Worm (Caenorhabditis elegans) whole organism, L3 larva: ENCODE measurements around the gene cest-8.

Experiments used
- R02D3.7 ChIP-seq: fragments of 150-350 bp; optimal IDR thresholded peaks from 2 replicates; lab custom pipeline; 2014; ENCODE audit warnings: missing biosample characterization, missing genetic modification characterization
- ZK546.5 ChIP-seq: sonication (generic microtip); optimal IDR thresholded peaks from 2 replicates; lab custom pipeline; 2017; ENCODE audit warnings: missing biosample characterization, missing genetic modification characterization
- aly-2 ChIP-seq: fragments of 150-350 bp; optimal IDR thresholded peaks from 2 replicates; lab custom pipeline; 2014; ENCODE audit warnings: missing biosample characterization, missing genetic modification characterization
- ama-1 ChIP-seq: fragments of 150-350 bp; optimal IDR thresholded peaks from 2 replicates; lab custom pipeline; 2018
- ceh-16 ChIP-seq: sonication (generic microtip); optimal IDR thresholded peaks from 2 replicates; lab custom pipeline; 2017; ENCODE audit warnings: missing biosample characterization, missing genetic modification characterization
- ceh-28 ChIP-seq: fragments of 150-350 bp; optimal IDR thresholded peaks from 2 replicates; lab custom pipeline; 2014; ENCODE audit warnings: missing biosample characterization, missing genetic modification reagents, missing genetic modification characterization
- ceh-82 ChIP-seq: fragments of 150-350 bp; optimal IDR thresholded peaks from 2 replicates; lab custom pipeline; 2014; ENCODE audit warnings: missing biosample characterization, missing genetic modification characterization
- ceh-9 ChIP-seq: sonication (generic microtip); optimal IDR thresholded peaks from 2 replicates; lab custom pipeline; 2018; ENCODE audit warnings: missing biosample characterization, missing genetic modification characterization
- daf-12 ChIP-seq: fragments of 150-350 bp; optimal IDR thresholded peaks from 2 replicates; lab custom pipeline; 2014; ENCODE audit warnings: missing biosample characterization, missing genetic modification reagents, missing genetic modification characterization
- egl-27 ChIP-seq: sonication (generic microtip); optimal IDR thresholded peaks from 4 replicates; lab custom pipeline; 2017; ENCODE audit warnings: missing biosample characterization, missing genetic modification reagents, missing genetic modification characterization
- egl-5 ChIP-seq: fragments of 150-350 bp; optimal IDR thresholded peaks from 2 replicates; lab custom pipeline; 2017; ENCODE audit warnings: missing biosample characterization, missing genetic modification reagents, missing genetic modification characterization, inconsistent platforms
- elt-1 ChIP-seq: fragments of 150-350 bp; optimal IDR thresholded peaks from 2 replicates; lab custom pipeline; 2014; ENCODE audit warnings: missing biosample characterization, missing genetic modification characterization
- elt-2 ChIP-seq: sonication (generic microtip); optimal IDR thresholded peaks from 2 replicates; lab custom pipeline; 2016; ENCODE audit warnings: missing genetic modification reagents, mild to moderate bottlenecking, missing genetic modification characterization, missing compliant biosample characterization
- elt-3 ChIP-seq, 3 experiments: fragments of 150-350 bp in 1 of 3; sonication (generic microtip) in 2 of 3; optimal IDR thresholded peaks; 2 replicates in 2 of 3; 4 replicates in 1 of 3; lab custom pipeline; 2014 to 2017; ENCODE audit warnings: missing biosample characterization in 3 of 3, missing genetic modification characterization in 3 of 3
- eor-1 ChIP-seq, 2 experiments: fragments of 150-350 bp; optimal IDR thresholded peaks; 2 replicates each; lab custom pipeline; 2014 to 2018; ENCODE audit warnings: missing biosample characterization in 2 of 2, missing genetic modification characterization in 2 of 2
- fkh-10 ChIP-seq: sonication (generic microtip); optimal IDR thresholded peaks from 2 replicates; lab custom pipeline; 2017; ENCODE audit warnings: missing biosample characterization, missing genetic modification reagents, missing genetic modification characterization
- fkh-2 ChIP-seq: fragments of 150-350 bp; optimal IDR thresholded peaks from 2 replicates; lab custom pipeline; 2014; ENCODE audit warnings: missing biosample characterization, missing genetic modification reagents, missing genetic modification characterization
- fos-1 ChIP-seq: fragments of 150-350 bp; optimal IDR thresholded peaks from 2 replicates; lab custom pipeline; 2014; ENCODE audit warnings: missing biosample characterization, missing genetic modification characterization
- hmg-11 ChIP-seq: sonication (generic microtip); optimal IDR thresholded peaks from 2 replicates; lab custom pipeline; 2016; ENCODE audit warnings: missing genetic modification characterization, missing compliant biosample characterization
- jun-1 ChIP-seq: fragments of 150-350 bp; optimal IDR thresholded peaks from 2 replicates; lab custom pipeline; 2014; ENCODE audit warnings: missing biosample characterization, missing genetic modification reagents, missing genetic modification characterization
- lin-15B ChIP-seq: fragments of 150-350 bp; optimal IDR thresholded peaks from 2 replicates; lab custom pipeline; 2014; ENCODE audit warnings: missing biosample characterization, missing genetic modification characterization
- lin-39 ChIP-seq: fragments of 150-350 bp; optimal IDR thresholded peaks from 2 replicates; lab custom pipeline; 2018; ENCODE audit warnings: missing biosample characterization, missing genetic modification reagents, missing genetic modification characterization
- lsy-12 ChIP-seq: sonication (generic microtip); optimal IDR thresholded peaks from 2 replicates; lab custom pipeline; 2016; ENCODE audit warnings: mild to moderate bottlenecking, missing genetic modification characterization, missing compliant biosample characterization
- mdl-1 ChIP-seq: fragments of 150-350 bp; optimal IDR thresholded peaks from 2 replicates; lab custom pipeline; 2014; ENCODE audit warnings: missing biosample characterization, missing genetic modification characterization
- mml-1 ChIP-seq: fragments of 150-350 bp; sonication (generic microtip); optimal IDR thresholded peaks from 3 replicates; lab custom pipeline; 2014; ENCODE audit warnings: missing biosample characterization, missing genetic modification characterization
- nfya-1 ChIP-seq: sonication (generic microtip); optimal IDR thresholded peaks from 2 replicates; lab custom pipeline; 2017; ENCODE audit warnings: missing genetic modification characterization, mild to moderate bottlenecking, missing compliant biosample characterization, antibody characterized with exemption, moderate library complexity; ENCODE audit not compliant: insufficient read depth
- nhr-11 ChIP-seq: fragments of 150-350 bp; optimal IDR thresholded peaks from 2 replicates; lab custom pipeline; 2014; ENCODE audit warnings: missing biosample characterization, missing genetic modification characterization
- nhr-12 ChIP-seq: fragments of 150-350 bp; optimal IDR thresholded peaks from 2 replicates; lab custom pipeline; 2014; ENCODE audit warnings: missing biosample characterization, missing genetic modification characterization
- nhr-23 ChIP-seq: fragments of 150-350 bp; optimal IDR thresholded peaks from 2 replicates; lab custom pipeline; 2014; ENCODE audit warnings: missing biosample characterization, missing genetic modification reagents, missing genetic modification characterization
- nhr-237 ChIP-seq: fragments of 150-350 bp; optimal IDR thresholded peaks from 2 replicates; lab custom pipeline; 2014; ENCODE audit warnings: missing biosample characterization, missing genetic modification characterization
- nhr-25 ChIP-seq: sonication (generic microtip); optimal IDR thresholded peaks from 2 replicates; lab custom pipeline; 2017; ENCODE audit warnings: missing biosample characterization, missing genetic modification characterization
- nhr-28 ChIP-seq: fragments of 150-350 bp; optimal IDR thresholded peaks from 2 replicates; lab custom pipeline; 2014; ENCODE audit warnings: missing biosample characterization, missing genetic modification characterization
- nhr-43 ChIP-seq: sonication (generic microtip); optimal IDR thresholded peaks from 2 replicates; lab custom pipeline; 2016; ENCODE audit warnings: mild to moderate bottlenecking, missing genetic modification characterization, missing compliant biosample characterization; ENCODE audit not compliant: poor library complexity, severe bottlenecking
- nhr-67 ChIP-seq: fragments of 150-350 bp; optimal IDR thresholded peaks from 2 replicates; lab custom pipeline; 2014; ENCODE audit warnings: missing biosample characterization, missing genetic modification characterization
- nhr-76 ChIP-seq: fragments of 150-350 bp; sonication (generic microtip); optimal IDR thresholded peaks from 5 replicates; lab custom pipeline; 2014; ENCODE audit warnings: missing biosample characterization, missing genetic modification characterization
- nhr-77 ChIP-seq: fragments of 150-350 bp; optimal IDR thresholded peaks from 2 replicates; lab custom pipeline; 2014; ENCODE audit warnings: missing biosample characterization, missing genetic modification characterization
- pha-4 ChIP-seq: fragments of 150-350 bp; optimal IDR thresholded peaks from 2 replicates; lab custom pipeline; 2014; ENCODE audit warnings: missing biosample characterization, missing genetic modification reagents, missing genetic modification characterization
- pqm-1 ChIP-seq: fragments of 150-350 bp; optimal IDR thresholded peaks from 2 replicates; lab custom pipeline; 2017; ENCODE audit warnings: missing biosample characterization, missing genetic modification characterization, inconsistent platforms
- sea-2 ChIP-seq: fragments of 150-350 bp; sonication (generic microtip); optimal IDR thresholded peaks from 4 replicates; lab custom pipeline; 2014; ENCODE audit warnings: missing biosample characterization, missing genetic modification reagents, missing genetic modification characterization
- skn-1 ChIP-seq: fragments of 150-350 bp; optimal IDR thresholded peaks from 2 replicates; lab custom pipeline; 2014; ENCODE audit warnings: missing biosample characterization, missing genetic modification characterization
- snpc-4 ChIP-seq: fragments of 150-350 bp; optimal IDR thresholded peaks from 2 replicates; lab custom pipeline; 2014; ENCODE audit warnings: missing biosample characterization, missing genetic modification characterization
- tbx-2 ChIP-seq: sonication (generic microtip); optimal IDR thresholded peaks from 2 replicates; lab custom pipeline; 2016; ENCODE audit warnings: mild to moderate bottlenecking, missing genetic modification characterization, missing compliant biosample characterization
- unc-39 ChIP-seq: sonication (generic microtip); optimal IDR thresholded peaks from 4 replicates; lab custom pipeline; 2017; ENCODE audit warnings: missing biosample characterization, missing genetic modification characterization
- unc-62 ChIP-seq: fragments of 150-350 bp; sonication (generic microtip); optimal IDR thresholded peaks from 4 replicates; lab custom pipeline; 2014; ENCODE audit warnings: missing biosample characterization, missing genetic modification reagents, missing genetic modification characterization
- zag-1 ChIP-seq: fragments of 150-350 bp; optimal IDR thresholded peaks from 2 replicates; lab custom pipeline; 2014; ENCODE audit warnings: missing biosample characterization, missing genetic modification characterization
- ztf-11 ChIP-seq: fragments of 150-350 bp; optimal IDR thresholded peaks from 2 replicates; lab custom pipeline; 2014; ENCODE audit warnings: missing biosample characterization, missing genetic modification characterization
- ztf-4 ChIP-seq: fragments of 150-350 bp; optimal IDR thresholded peaks from 2 replicates; lab custom pipeline; 2014; ENCODE audit warnings: missing biosample characterization, missing genetic modification characterization

Gene cest-8

ce11 chrX:12201840-12202239, 17.6 kb upstream of the cest-8 start:
- no peak for TF ChIP-seq ama-1 (lab: Kevin White, UChicago)
- no peak for TF ChIP-seq snpc-4 (tag; lab: Kevin White, UChicago)
- no peak for TF ChIP-seq sea-2 (GFP tag; lab: Kevin White, UChicago)
- TF ChIP-seq nhr-43 = no peak
- TF ChIP-seq egl-5 = peak; percentile 17
- no peak for TF ChIP-seq lsy-12
- peak; percentile 39 for TF ChIP-seq nhr-11 (tag; lab: Kevin White, UChicago)
- TF ChIP-seq ceh-9 (tag; lab: Kevin White, UChicago) = no peak

- no peak for TF ChIP-seq daf-12
- TF ChIP-seq elt-3 (tag; optimal IDR thresholded peaks at IDR 0.05; lab: Kevin White, UChicago) = no peak
- no peak for TF ChIP-seq nhr-76
- TF ChIP-seq pha-4 = no peak
- no peak for TF ChIP-seq nhr-77 (tag; lab: Kevin White, UChicago)
- peak; percentile 45 for TF ChIP-seq lin-39 (tag; lab: Kevin White, UChicago)
- no peak for TF ChIP-seq fos-1
These were observed 15.1 kb upstream of the cest-8 start for ce11 chrX:12204334-12204733.

- TF ChIP-seq nhr-67 (tag; lab: Kevin White, UChicago) (no peak), lin-15B (tag; lab: Kevin White, UChicago) (no peak), mml-1 (no peak), fos-1 (no peak), unc-62 (GFP tag; lab: Kevin White, UChicago) (no peak), elt-1 (tag; lab: Kevin White, UChicago) (no peak), ceh-28 (tag; lab: Kevin White, UChicago) (no peak), elt-3 (tag; optimal IDR thresholded peaks at IDR 0.05; lab: Kevin White, UChicago) (no peak), ama-1 (lab: Kevin White, UChicago) (no peak), aly-2 (tag; lab: Kevin White, UChicago) (no peak), ceh-82 (tag; lab: Kevin White, UChicago) (no peak), elt-2 (tag; lab: Kevin White, UChicago) (no peak), jun-1 (tag; lab: Kevin White, UChicago) (no peak), fkh-10 (GFP tag; lab: Kevin White, UChicago) (peak; percentile 98), pha-4 (no peak), fkh-2 (tag; lab: Kevin White, UChicago) (no peak), lsy-12 (peak; percentile 28), unc-39 (tag; lab: Kevin White, UChicago) (no peak), eor-1 (tag; optimal IDR thresholded peaks at IDR 0.05; lab: Kevin White, UChicago) (no peak), nhr-23 (tag; lab: Kevin White, UChicago) (no peak), mdl-1 (tag; lab: Kevin White, UChicago) (no peak), nhr-77 (tag; lab: Kevin White, UChicago) (no peak), ceh-9 (tag; lab: Kevin White, UChicago) (no peak), ceh-16 (tag; lab: Kevin White, UChicago) (no peak), R02D3.7 (tag; lab: Kevin White, UChicago) (no peak), lin-39 (tag; lab: Kevin White, UChicago) (peak; percentile 15), hmg-11 (tag; lab: Kevin White, UChicago) (peak; percentile 58), snpc-4 (tag; lab: Kevin White, UChicago) (no peak), nhr-25 (tag; lab: Kevin White, UChicago) (no peak), nhr-11 (tag; lab: Kevin White, UChicago) (no peak), ZK546.5 (tag; lab: Kevin White, UChicago) (no peak), pqm-1 (no peak), ztf-11 (tag; lab: Kevin White, UChicago) (peak; percentile 13), ztf-4 (tag; lab: Kevin White, UChicago) (no peak), nhr-76 (no peak), sea-2 (GFP tag; lab: Kevin White, UChicago) (no peak), nhr-43 (no peak), nhr-28 (no peak), skn-1 (peak; percentile 25), nfya-1 (tag; lab: Kevin White, UChicago) (peak; percentile 68), zag-1 (no peak), nhr-237 (no peak), egl-27 (tag; lab: Kevin White, UChicago) (no peak), nhr-12 (tag; lab: Kevin White, UChicago) (no peak), egl-5 (no peak), daf-12 (no peak), tbx-2 (tag; lab: Kevin White, UChicago) (peak; percentile 48)
These were observed 13.9 kb upstream of the cest-8 start for ce11 chrX:12205478-12206059.
